Fruit fly (Drosophila melanogaster): ENCODE results near the gene CG42557.

CG42557 gene

DNA sequence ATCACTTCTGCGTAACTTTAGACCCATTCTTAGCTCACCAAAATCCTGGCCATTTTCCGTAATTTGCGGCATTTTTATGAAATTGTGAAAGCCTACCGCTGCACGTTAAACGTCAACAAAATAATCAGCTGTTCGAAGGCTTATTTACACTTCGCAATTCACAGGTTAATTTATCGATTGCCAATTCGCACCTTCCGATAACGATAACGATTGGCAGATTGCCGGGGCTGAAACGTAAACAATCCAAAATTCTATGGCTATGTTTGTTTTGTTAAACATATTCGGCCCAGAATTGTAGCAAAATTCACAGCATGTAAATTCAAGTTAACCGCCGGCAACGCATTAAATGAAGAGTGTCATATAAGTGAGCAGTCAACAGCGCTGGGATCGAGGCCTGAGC, 2.7 kb downstream of the CG42557 start, which contains the start of the genes eIF2Balpha and Vps13B:
TSS of gene eIF2Balpha (minus strand) at position 133 of the 400 bp plus-strand sequence.
TSS of gene Vps13B (plus strand) at position 223 of the 400 bp plus-strand sequence.
- TF ChIP-seq CG17801 (GFP tag; optimal IDR thresholded peaks at IDR 0.05; ENCODE audit: partially characterized antibody), result peak; percentile 71

DNA sequence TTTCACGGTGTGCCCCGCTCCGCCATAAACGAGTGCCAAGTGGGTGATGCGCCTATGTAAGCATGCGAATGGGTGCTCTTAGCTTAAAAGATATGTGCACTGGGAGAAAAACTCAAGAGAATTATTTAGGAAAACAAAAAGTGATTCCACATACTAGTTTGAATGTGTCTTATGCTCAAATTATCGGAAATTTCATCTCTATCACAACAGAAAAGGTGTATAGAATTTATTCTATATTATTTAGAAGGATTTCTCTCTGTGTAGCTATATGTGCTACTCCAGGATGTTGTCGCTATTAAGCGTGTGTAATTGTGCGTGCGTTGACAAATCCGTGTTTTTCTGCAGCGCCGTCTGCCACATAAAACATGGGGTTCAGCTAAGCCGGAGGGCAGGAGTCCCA, 26.2 kb downstream of the CG42557 start:
- no peak for TF ChIP-seq CG17801 (GFP tag; optimal IDR thresholded peaks at IDR 0.05; ENCODE audit: partially characterized antibody)

DNA sequence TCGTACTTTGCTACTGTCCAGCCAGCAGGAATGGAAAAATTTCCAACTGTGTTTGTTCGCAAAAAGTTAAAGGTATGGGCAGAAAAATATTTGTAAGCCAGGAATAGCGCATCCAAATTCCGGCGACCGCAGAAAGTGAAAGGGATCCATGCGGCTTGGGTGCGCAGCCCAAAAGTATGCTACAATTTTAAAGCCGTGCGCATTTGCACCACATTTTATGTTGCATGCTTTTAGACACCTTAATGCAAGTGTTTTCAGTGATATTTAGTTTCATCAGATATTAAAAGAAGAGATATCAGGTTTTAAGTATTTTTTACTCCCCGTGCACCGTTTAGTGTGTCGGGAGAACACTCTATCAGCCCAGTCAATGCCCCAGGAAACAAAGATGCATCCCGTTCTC, 30.0 kb downstream of the CG42557 start:
- no peak for TF ChIP-seq CG17801 (GFP tag; optimal IDR thresholded peaks at IDR 0.05; ENCODE audit: partially characterized antibody)

DNA sequence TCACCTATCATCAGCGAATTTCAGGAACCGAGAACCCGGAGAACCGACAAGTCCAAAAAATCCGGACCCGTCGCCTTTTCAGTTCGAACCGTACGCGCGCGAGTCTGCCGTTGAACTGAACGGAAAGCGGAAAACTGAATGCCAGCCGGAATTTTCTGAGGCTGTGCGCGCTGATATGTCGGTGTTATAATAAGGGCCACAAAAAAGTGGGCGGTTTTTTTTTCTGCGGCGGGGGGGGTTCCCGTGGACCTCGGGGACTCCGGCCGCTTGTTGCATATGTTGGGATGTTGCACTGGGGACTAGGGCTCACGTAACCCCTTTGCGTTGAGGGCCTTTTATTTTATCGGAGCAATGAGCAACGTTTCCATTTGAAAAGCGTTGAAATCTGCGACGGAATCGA, 36.3 kb downstream of the CG42557 start, which contains the start of gene TkR99D:
TSS of gene TkR99D (minus strand) at position 101 of the 400 bp plus-strand sequence.
- no peak for TF ChIP-seq CG17801 (GFP tag; optimal IDR thresholded peaks at IDR 0.05; ENCODE audit: partially characterized antibody)

DNA sequence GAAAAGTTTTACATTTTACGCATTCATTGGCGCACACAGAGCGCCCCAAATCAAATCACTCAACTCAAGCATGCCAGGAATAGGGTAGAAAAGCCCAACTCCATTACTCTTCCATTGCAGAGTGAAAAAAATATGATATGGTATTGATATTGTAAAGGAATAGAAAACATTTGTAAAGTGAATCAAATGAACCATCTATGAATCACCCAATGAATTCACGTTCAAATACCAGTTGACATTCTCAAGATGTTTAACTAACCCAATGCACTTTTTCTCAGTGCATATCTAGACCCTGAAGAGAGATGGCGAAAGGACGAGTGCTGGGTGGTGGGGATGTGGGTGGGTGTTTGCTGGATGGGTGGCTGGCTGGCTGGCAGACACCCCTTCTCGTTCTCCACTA, 45.5 kb downstream of the CG42557 start:
- TF ChIP-seq CG17801 (GFP tag; optimal IDR thresholded peaks at IDR 0.05; ENCODE audit: partially characterized antibody), result no peak

DNA sequence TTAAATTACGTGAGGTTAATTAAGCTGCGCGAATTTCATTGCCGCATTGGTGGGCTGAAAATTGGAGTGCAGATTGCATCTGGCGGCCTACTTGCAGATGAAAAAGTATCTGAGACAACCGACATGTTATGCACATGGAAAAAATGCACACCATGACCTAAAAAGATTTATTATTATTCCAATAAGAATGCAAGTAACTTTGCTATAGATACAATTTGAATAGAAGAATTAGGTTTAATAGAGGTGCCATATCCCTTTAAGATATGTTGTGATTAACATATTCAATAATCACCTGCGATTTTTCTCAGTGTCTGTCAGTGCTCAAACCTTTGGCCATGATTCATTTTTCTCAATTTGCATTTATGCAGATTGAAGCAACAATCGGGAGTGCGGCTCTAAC, 48.4 kb downstream of the CG42557 start:
- TF ChIP-seq CG17801 (GFP tag; optimal IDR thresholded peaks at IDR 0.05; ENCODE audit: partially characterized antibody), result no peak

DNA sequence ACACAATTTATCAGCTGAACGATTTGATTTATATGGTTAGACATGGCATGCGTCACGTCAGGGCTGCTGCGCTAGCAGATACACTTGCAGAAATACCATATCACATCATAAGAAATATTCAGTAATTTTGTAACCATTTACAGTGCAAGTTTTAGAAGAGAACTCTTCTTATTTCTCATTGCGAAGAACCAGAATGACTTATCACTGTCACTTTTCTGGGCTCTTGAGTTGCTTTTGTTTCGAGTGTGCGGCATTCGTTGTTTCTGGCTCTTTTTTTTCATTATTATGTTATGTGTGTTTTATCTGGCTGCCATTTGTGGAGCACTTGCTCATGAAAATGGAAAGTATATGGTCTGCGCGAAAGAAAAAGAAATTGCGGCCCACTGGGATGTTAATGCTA, 48.9 kb downstream of the CG42557 start:
- no peak for TF ChIP-seq CG17801 (GFP tag; optimal IDR thresholded peaks at IDR 0.05; ENCODE audit: partially characterized antibody)

DNA sequence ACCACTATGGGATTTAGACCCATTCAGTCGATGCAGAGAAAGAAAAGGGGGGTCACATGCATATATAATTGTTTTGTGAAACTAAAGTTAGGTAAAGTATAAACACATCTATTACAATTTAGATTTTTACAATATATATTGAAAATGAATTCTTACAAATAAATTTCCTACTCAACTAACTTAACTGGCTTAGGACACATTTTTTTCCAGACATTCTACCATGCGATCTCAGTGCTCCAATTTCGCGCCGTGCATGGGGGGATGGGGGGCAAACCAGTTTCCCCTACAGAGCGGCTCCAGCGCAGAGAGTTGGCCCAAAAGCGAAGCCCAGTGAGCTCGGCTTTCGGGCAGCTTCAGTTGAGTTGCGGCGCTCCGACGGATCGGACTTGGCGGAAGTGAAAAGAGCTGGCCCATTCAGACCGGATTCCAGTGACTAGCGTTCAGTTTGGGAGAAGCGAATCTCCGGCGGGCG, 50.0 kb downstream of the CG42557 start, which contains the start of gene CG7896:
TSS of gene CG7896 (plus strand) at position 354 of the 472 bp plus-strand sequence.
- TF ChIP-seq CG17801 (GFP tag; optimal IDR thresholded peaks at IDR 0.05; ENCODE audit: partially characterized antibody), result no peak

DNA sequence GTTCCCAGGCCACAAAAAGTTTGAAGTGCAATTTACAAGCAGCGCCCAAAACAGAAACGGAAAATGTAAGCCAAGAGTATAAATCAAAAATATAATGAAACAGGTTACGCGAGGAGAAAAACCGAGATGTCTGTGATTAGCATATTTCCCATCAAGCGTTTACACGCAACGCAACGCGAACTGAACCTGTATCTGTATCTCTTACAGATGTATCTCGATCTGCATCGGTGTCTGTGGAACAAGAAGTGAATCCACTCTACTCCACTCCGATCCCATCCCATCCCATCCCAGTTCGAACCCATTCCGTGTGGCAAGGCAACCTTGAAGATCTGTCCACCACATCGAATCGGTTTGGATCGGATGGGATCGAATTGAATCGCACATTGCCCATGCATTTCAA, 50.8 kb downstream of the CG42557 start:
- no peak for TF ChIP-seq CG17801 (GFP tag; optimal IDR thresholded peaks at IDR 0.05; ENCODE audit: partially characterized antibody)

Measured in ovary, adult (tissue).